Worm (Caenorhabditis elegans) whole organism, early embryonic: ENCODE results near the gene C24H10.3.

Experiments
- B0310.2 ChIP-seq: sonication (generic microtip); optimal IDR thresholded peaks from 2 replicates; lab custom pipeline; 2016; ENCODE audit warnings: mild to moderate bottlenecking, missing genetic modification characterization, missing compliant biosample characterization
- F13C5.2 ChIP-seq: sonication (generic microtip); optimal IDR thresholded peaks from 2 replicates; lab custom pipeline; 2017; ENCODE audit warnings: mild to moderate bottlenecking, missing genetic modification characterization, inconsistent platforms, missing compliant biosample characterization
- aly-1 ChIP-seq: sonication (generic microtip); optimal IDR thresholded peaks from 2 replicates; lab custom pipeline; 2016; ENCODE audit warnings: missing genetic modification characterization, missing compliant biosample characterization
- ama-1 ChIP-seq: fragments of 150-350 bp; optimal IDR thresholded peaks from 2 replicates; lab custom pipeline; 2014
- ceh-36 ChIP-seq: sonication (generic microtip); optimal IDR thresholded peaks from 2 replicates; lab custom pipeline; 2016; ENCODE audit warnings: missing genetic modification characterization, inconsistent platforms, missing compliant biosample characterization
- ets-7 ChIP-seq: sonication (generic microtip); optimal IDR thresholded peaks from 2 replicates; lab custom pipeline; 2016; ENCODE audit warnings: missing genotype, missing genetic modification characterization, missing compliant biosample characterization
- flt-1 ChIP-seq: fragments of 200-800 bp; sonication (Bioruptor generic); IDR thresholded peaks from 2 replicates; pipeline ENCODE4 v1.3.6; 2022; ENCODE audit warnings: missing genetic modification characterization, missing compliant biosample characterization
- hnd-1 ChIP-seq: sonication (generic microtip); optimal IDR thresholded peaks from 2 replicates; lab custom pipeline; 2016; ENCODE audit warnings: missing genetic modification characterization, missing compliant biosample characterization
- pes-1 ChIP-seq: fragments of 200-800 bp; sonication (Bioruptor generic); IDR thresholded peaks from 2 replicates; pipeline ENCODE4 v1.3.6; 2022; ENCODE audit warnings: missing genetic modification reagents, missing genetic modification characterization, missing compliant biosample characterization
- scrt-1 ChIP-seq: fragments of 200-800 bp; sonication (Bioruptor generic); IDR thresholded peaks from 2 replicates; pipeline ENCODE4 v1.3.6; 2022; ENCODE audit warnings: missing genetic modification characterization, missing compliant biosample characterization
- sea-1 ChIP-seq: fragments of 200-800 bp; sonication (Bioruptor generic); conservative IDR thresholded peaks from 2 replicates; pipeline ENCODE4 v1.3.6; 2022; ENCODE audit warnings: missing genetic modification characterization, missing compliant biosample characterization
- tbx-11 ChIP-seq: fragments of 200-800 bp; sonication (Bioruptor generic); IDR thresholded peaks from 2 replicates; pipeline ENCODE4 v1.3.6; 2022; ENCODE audit warnings: missing genetic modification characterization, missing compliant biosample characterization
- tbx-37 ChIP-seq: fragments of 200-800 bp; sonication (Bioruptor generic); conservative IDR thresholded peaks from 2 replicates; pipeline ENCODE4 v1.3.6; 2022; ENCODE audit warnings: missing genetic modification reagents, missing genetic modification characterization, missing compliant biosample characterization
- tra-4 ChIP-seq: sonication (generic microtip); optimal IDR thresholded peaks from 2 replicates; lab custom pipeline; 2017; ENCODE audit warnings: missing genetic modification characterization, missing compliant biosample characterization

DNA sequence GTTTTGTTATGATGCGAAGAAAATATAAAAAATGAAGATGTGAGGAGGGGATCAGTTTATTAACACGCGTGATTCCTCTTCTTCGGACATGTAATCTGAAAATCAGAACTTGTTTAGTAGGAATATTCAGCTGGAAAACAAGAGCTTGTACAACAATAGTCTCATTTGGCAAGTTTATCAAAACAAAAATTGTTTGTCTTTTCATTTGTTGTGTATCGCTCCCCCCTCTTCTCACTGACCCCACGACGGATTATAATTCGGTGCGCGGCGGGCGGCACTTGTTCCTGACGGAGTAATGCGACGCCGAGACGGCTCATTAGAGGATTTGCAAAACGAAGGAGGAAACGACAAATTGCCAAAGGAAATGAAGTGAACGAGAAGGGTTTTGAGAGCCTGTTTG, 27.0 kb upstream of the C24H10.3 start, which contains the start of gene ZC449.4:
- TF ChIP-seq sea-1 (GFP tag; lab: Robert Waterston, UW) = no peak
- TF ChIP-seq scrt-1 = no peak
- TF ChIP-seq ama-1 = no peak
- no peak for TF ChIP-seq tbx-11
- TF ChIP-seq F13C5.2 (tag; lab: Kevin White, UChicago) = no peak
- TF ChIP-seq pes-1 (GFP tag; lab: Robert Waterston, UW) = no peak
- TF ChIP-seq ceh-36 (tag; lab: Kevin White, UChicago) = no peak
- TF ChIP-seq B0310.2 (tag; lab: Kevin White, UChicago) = no peak
- no peak for TF ChIP-seq aly-1 (tag; lab: Kevin White, UChicago)
- no peak for TF ChIP-seq tbx-37 (GFP tag; lab: Robert Waterston, UW)
- TF ChIP-seq ets-7 (tag; lab: Kevin White, UChicago) = no peak
- TF ChIP-seq hnd-1 (tag; lab: Kevin White, UChicago) = no peak
- TF ChIP-seq flt-1 = no peak
- TF ChIP-seq tra-4 = no peak
